Fruit fly (Drosophila melanogaster): ENCODE data around the gene CG11555.
A peak's percentile ranks its signal among the peaks of the same experiment; 100 is the strongest.

DNA sequence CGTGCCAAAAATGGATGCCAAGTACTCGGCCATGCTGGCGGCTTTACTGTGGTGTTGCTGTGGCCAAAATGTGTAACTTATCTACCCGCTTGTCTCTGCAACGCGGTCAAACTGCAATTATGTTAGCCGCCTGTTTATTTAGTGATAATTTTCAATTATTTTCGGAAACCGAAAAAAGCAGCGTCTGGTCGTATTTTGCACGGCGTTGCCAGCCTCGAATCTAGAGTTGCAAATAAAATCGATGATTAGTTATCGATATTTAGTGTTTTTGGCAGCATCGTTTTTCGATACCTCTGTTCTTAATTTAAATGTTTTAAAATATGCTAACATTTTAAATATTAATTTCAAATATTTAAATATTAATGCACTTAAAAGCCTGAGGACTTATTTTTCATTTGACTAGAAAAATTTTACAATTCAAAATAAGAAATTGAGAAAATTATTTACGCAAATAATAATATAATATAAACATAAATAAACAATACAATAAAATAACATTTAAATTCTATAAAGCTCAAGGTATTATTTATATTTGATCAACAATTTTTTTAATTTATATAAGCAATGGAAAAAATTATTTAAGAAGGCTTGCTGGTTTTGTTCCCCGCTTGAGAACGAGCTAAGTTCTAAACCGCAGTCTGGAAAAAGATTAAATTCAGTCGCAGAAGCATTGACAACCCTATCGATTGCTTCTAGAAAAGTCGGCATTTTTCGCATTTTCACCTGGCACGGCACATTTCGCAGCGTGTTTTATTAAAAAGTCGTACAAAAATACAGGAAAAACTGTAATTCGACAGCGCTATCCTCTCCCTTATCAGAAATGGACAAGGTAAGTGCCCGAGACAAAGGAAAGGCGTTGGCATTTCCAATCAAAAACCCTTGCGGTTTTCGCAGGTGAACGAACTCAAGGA lies 21.1 kb downstream of the CG11555 start, which contains the start of the genes U2af38 and Stip1:
- TF ChIP-seq Pif1B (GFP tag; optimal IDR thresholded peaks at IDR 0.05) (no peak), Ets98B (GFP tag; IDR thresholded peaks at IDR 0.05) (no peak), CG13204 (GFP tag; optimal IDR thresholded peaks at IDR 0.05) (no peak), rn (GFP tag; IDR thresholded peaks at IDR 0.05) (no peak), CG8159 (tag; optimal IDR thresholded peaks at IDR 0.05) (no peak), D1 (tag; optimal IDR thresholded peaks at IDR 0.05) (no peak), CG9948 (tag; optimal IDR thresholded peaks at IDR 0.05) (no peak), EcR (GFP tag; optimal IDR thresholded peaks at IDR 0.05) (peak; percentile 99), gl (tag; optimal IDR thresholded peaks at IDR 0.05) (no peak)

All from whole organism, pupa.